Worm (Caenorhabditis elegans) whole organism, early embryonic: ENCODE results near the gene dnj-18.
"Not testable (repeated sequence)": the region's sequence is repeated elsewhere in the genome, so short reads cannot be mapped to it uniquely, and the experiment has no call there.

Experiments
- B0310.2 ChIP-seq: sonication (generic microtip); optimal IDR thresholded peaks from 2 replicates; lab custom pipeline; 2016; ENCODE audit warnings: mild to moderate bottlenecking, missing genetic modification characterization, missing compliant biosample characterization
- F13C5.2 ChIP-seq: sonication (generic microtip); optimal IDR thresholded peaks from 2 replicates; lab custom pipeline; 2017; ENCODE audit warnings: mild to moderate bottlenecking, missing genetic modification characterization, inconsistent platforms, missing compliant biosample characterization
- aly-1 ChIP-seq: sonication (generic microtip); optimal IDR thresholded peaks from 2 replicates; lab custom pipeline; 2016; ENCODE audit warnings: missing genetic modification characterization, missing compliant biosample characterization
- ama-1 ChIP-seq: fragments of 150-350 bp; optimal IDR thresholded peaks from 2 replicates; lab custom pipeline; 2014
- ceh-13 ChIP-seq: fragments of 200-800 bp; sonication (Bioruptor generic); optimal IDR thresholded peaks from 2 replicates; lab custom pipeline; 2018; ENCODE audit warnings: mild to moderate bottlenecking, missing genetic modification characterization, missing compliant biosample characterization
- ceh-36 ChIP-seq: sonication (generic microtip); optimal IDR thresholded peaks from 2 replicates; lab custom pipeline; 2016; ENCODE audit warnings: missing genetic modification characterization, inconsistent platforms, missing compliant biosample characterization
- ets-7 ChIP-seq: sonication (generic microtip); optimal IDR thresholded peaks from 2 replicates; lab custom pipeline; 2016; ENCODE audit warnings: missing genotype, missing genetic modification characterization, missing compliant biosample characterization
- flt-1 ChIP-seq: fragments of 200-800 bp; sonication (Bioruptor generic); IDR thresholded peaks from 2 replicates; pipeline ENCODE4 v1.3.6; 2022; ENCODE audit warnings: missing genetic modification characterization, missing compliant biosample characterization
- hmbx-1 ChIP-seq: sonication (generic microtip); optimal IDR thresholded peaks from 2 replicates; lab custom pipeline; 2016; ENCODE audit warnings: mild to moderate bottlenecking, missing genetic modification characterization, missing compliant biosample characterization
- hmg-4 ChIP-seq: fragments of 200-800 bp; sonication (Bioruptor generic); optimal IDR thresholded peaks from 2 replicates; lab custom pipeline; 2018; ENCODE audit warnings: mild to moderate bottlenecking, missing genetic modification characterization, missing compliant biosample characterization
- hnd-1 ChIP-seq: sonication (generic microtip); optimal IDR thresholded peaks from 2 replicates; lab custom pipeline; 2016; ENCODE audit warnings: missing genetic modification characterization, missing compliant biosample characterization
- pes-1 ChIP-seq: fragments of 200-800 bp; sonication (Bioruptor generic); IDR thresholded peaks from 2 replicates; pipeline ENCODE4 v1.3.6; 2022; ENCODE audit warnings: missing genetic modification reagents, missing genetic modification characterization, missing compliant biosample characterization
- scrt-1 ChIP-seq: fragments of 200-800 bp; sonication (Bioruptor generic); IDR thresholded peaks from 2 replicates; pipeline ENCODE4 v1.3.6; 2022; ENCODE audit warnings: missing genetic modification characterization, missing compliant biosample characterization
- sea-1 ChIP-seq: fragments of 200-800 bp; sonication (Bioruptor generic); conservative IDR thresholded peaks from 2 replicates; pipeline ENCODE4 v1.3.6; 2022; ENCODE audit warnings: missing genetic modification characterization, missing compliant biosample characterization
- tbx-11 ChIP-seq: fragments of 200-800 bp; sonication (Bioruptor generic); IDR thresholded peaks from 2 replicates; pipeline ENCODE4 v1.3.6; 2022; ENCODE audit warnings: missing genetic modification characterization, missing compliant biosample characterization
- tbx-37 ChIP-seq: fragments of 200-800 bp; sonication (Bioruptor generic); conservative IDR thresholded peaks from 2 replicates; pipeline ENCODE4 v1.3.6; 2022; ENCODE audit warnings: missing genetic modification reagents, missing genetic modification characterization, missing compliant biosample characterization
- tra-4 ChIP-seq: sonication (generic microtip); optimal IDR thresholded peaks from 2 replicates; lab custom pipeline; 2017; ENCODE audit warnings: missing genetic modification characterization, missing compliant biosample characterization

dnj-18 gene

DNA sequence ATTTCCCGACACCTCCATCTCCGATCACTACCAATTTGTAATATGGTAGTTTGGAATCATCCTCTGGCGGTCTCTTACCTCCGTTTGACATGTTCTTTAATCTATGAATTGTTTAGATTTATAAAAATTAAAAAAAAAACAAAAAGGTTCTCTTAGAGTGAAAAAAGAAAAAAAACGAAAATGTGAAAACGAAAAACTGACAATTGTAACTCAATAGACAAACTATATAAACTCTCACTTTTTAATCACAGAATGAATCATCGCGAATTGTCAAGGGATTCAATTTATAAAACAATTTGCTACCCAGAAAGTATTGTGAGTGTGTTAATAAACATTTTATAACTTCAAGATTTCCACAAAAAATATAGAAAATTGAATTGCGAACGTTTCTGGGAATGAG lies 42.1 kb downstream of the dnj-18 start, which contains the start of gene ras-2:
TSS of gene ras-2 (minus strand) at position 101 of the 400 bp plus-strand sequence.
- TF ChIP-seq scrt-1 (GFP tag; lab: Robert Waterston, UW) = no peak
- no peak for TF ChIP-seq F13C5.2 (tag; lab: Kevin White, UChicago)
- no peak for TF ChIP-seq sea-1 (GFP tag; lab: Robert Waterston, UW)
- no peak for TF ChIP-seq tbx-37 (GFP tag; lab: Robert Waterston, UW)
- no peak for TF ChIP-seq ceh-13
- no peak for TF ChIP-seq tbx-11 (GFP tag; lab: Robert Waterston, UW)
- no peak for TF ChIP-seq hnd-1 (tag; lab: Kevin White, UChicago)
- no peak for TF ChIP-seq hmbx-1 (tag; lab: Kevin White, UChicago)
- no peak for TF ChIP-seq aly-1
- TF ChIP-seq ama-1 = no peak
- TF ChIP-seq hmg-4 (GFP tag; lab: Kevin White, UChicago) = no peak
- no peak for TF ChIP-seq pes-1
- no peak for TF ChIP-seq B0310.2 (tag; lab: Kevin White, UChicago)
- no peak for TF ChIP-seq ets-7 (tag; lab: Kevin White, UChicago)
- no peak for TF ChIP-seq flt-1 (GFP tag; lab: Robert Waterston, UW)

DNA sequence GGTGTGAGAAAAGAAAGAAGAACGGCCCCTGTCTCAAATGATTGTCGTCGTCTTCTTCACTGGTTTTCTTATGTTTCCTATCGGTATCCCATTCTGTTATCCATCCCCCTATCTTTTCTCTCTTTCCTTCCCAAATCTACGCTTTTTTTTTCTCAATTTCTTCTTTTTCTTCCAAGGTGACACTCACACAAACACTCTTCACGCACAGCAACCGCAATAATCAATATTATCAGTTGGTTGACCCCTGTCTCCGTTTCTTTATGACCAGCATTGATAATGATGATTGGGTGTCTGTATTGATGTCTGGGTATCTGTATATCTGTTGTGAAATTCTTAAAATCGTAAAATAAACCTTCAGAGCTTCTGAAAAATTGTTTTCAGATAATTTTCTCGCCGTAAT lies 42.9 kb downstream of the dnj-18 start:
- TF ChIP-seq ceh-13 = no peak

DNA sequence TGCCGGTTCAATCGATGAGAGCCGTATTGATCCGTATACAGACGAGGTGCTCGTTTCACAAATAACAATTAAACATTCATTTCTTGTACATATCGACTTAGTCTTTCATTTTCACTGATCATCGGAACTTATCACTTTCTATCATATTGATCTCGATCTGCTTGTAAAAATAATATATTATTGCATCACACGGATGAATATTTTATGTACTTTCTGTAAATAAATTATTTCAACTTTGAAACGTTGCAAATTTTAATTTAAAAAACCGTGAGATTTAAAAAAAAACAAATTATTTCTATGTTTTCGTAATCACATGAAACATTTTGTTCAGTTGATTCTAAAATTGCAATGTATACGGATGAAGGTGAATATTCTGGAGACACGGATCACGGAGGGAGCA lies 44.7 kb downstream of the dnj-18 start, which contains the start of gene twk-6:
TSS of gene twk-6 (plus strand) at position 301 of the 400 bp plus-strand sequence.
- not testable (repeated sequence) for TF ChIP-seq tra-4 (tag; lab: Kevin White, UChicago); tbx-37 (GFP tag; lab: Robert Waterston, UW); ceh-13

DNA sequence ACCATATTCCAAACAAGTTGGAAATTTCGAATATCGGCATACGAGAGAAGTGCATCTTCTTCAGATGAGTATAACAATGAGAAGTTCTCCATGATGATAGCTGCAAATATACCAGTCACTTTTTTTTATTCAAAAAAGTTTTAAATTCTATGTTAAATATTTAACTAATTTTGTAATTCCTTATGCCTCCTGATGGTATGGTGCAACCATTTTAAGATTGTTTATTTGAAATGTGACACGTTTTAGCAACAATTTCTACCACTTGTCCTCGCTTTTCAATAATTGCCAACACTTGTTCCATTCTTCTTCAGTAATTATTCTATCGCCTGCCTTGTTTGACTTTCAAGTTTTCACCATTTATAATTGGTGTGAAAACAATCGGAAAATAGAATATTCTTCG lies 48.0 kb downstream of the dnj-18 start, which contains the start of gene F17C8.6:
TSS of gene F17C8.6 (minus strand) at position 101 of the 400 bp plus-strand sequence.
- no peak for TF ChIP-seq F13C5.2 (tag; lab: Kevin White, UChicago)
- no peak for TF ChIP-seq ceh-13
- TF ChIP-seq hmg-4 (GFP tag; lab: Kevin White, UChicago) = no peak
- TF ChIP-seq tbx-11 (GFP tag; lab: Robert Waterston, UW) = no peak
- no peak for TF ChIP-seq B0310.2 (tag; lab: Kevin White, UChicago)
- TF ChIP-seq ets-7 (tag; lab: Kevin White, UChicago) = no peak
- no peak for TF ChIP-seq tra-4 (tag; lab: Kevin White, UChicago)
- TF ChIP-seq ama-1 = no peak
- TF ChIP-seq aly-1 = no peak
- TF ChIP-seq flt-1 (GFP tag; lab: Robert Waterston, UW) = no peak
- TF ChIP-seq tbx-37 (GFP tag; lab: Robert Waterston, UW) = no peak
- TF ChIP-seq ceh-36 (tag; lab: Kevin White, UChicago) = no peak
- TF ChIP-seq hmbx-1 (tag; lab: Kevin White, UChicago) = no peak
- no peak for TF ChIP-seq pes-1
- TF ChIP-seq hnd-1 (tag; lab: Kevin White, UChicago) = no peak
- no peak for TF ChIP-seq scrt-1 (GFP tag; lab: Robert Waterston, UW)
- TF ChIP-seq sea-1 (GFP tag; lab: Robert Waterston, UW) = no peak

DNA sequence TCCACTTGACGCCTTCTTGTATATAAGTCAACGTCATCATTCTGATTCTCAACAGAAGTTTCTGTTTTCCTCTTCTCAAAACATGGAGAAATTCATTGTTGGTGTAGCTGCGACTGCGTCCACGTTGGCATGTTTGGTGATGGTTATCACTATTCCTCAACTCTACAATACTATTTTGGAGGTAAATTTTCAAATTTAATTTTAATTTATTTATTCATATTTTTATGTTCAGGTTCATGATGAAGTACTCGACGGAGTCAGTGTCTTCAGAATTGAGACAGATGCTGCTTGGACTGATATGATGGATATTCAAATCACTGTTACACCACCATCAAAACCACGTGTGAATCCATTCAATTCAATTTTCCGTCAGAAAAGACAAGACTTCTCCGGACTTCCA lies 50.2 kb downstream of the dnj-18 start, which contains the start of gene col-89:
TSS of gene col-89 (plus strand) at position 19 of the 400 bp plus-strand sequence.
- TF ChIP-seq ceh-13 (no peak), ets-7 (tag; lab: Kevin White, UChicago) (no peak), hmg-4 (GFP tag; lab: Kevin White, UChicago) (no peak), F13C5.2 (tag; lab: Kevin White, UChicago) (no peak), tra-4 (tag; lab: Kevin White, UChicago) (no peak)

DNA sequence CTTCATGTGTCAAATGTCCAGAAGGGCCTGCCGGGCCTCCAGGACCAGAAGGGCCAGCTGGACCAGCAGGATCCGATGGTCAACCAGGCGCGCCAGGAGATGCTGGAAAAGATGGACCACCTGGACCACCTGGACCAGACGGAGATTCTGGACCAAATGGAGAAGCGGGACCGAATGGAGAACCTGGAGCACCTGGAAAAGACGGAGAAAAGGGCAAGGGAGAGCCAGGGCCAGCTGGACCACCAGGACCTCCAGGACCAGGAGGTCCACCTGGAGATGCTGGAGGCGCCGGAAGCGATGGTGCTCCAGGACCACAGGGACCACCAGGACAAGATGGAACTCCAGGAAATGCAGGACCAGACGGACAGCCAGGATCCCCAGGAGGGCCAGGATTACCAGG lies 50.7 kb downstream of the dnj-18 start:
- no peak for TF ChIP-seq scrt-1 (GFP tag; lab: Robert Waterston, UW)
- TF ChIP-seq flt-1 (GFP tag; lab: Robert Waterston, UW) = no peak
- TF ChIP-seq B0310.2 (tag; lab: Kevin White, UChicago) = no peak
